Fruit fly (Drosophila melanogaster) whole organism, embryonic: ENCODE results near the gene Oseg2.

Experiments
- CG13287 ChIP-seq: fragments of 200-800 bp; sonication (Bioruptor generic); IDR thresholded peaks from 2 replicates; pipeline ENCODE4 v1.3.6; 2022; ENCODE audit warnings: missing biosample characterization, missing genetic modification characterization; ENCODE audit not compliant: partially characterized antibody
- CG3726 ChIP-seq: fragments of 200-800 bp; sonication (Bioruptor generic); IDR thresholded peaks from 3 replicates; pipeline ENCODE4, ENCODE4 v1.3.6; 2022; ENCODE audit warnings: missing biosample characterization, missing genetic modification characterization
- CG5953 ChIP-seq: fragments of 200-800 bp; sonication (Bioruptor generic); IDR thresholded peaks from 2 replicates; pipeline ENCODE4 v1.3.6; 2022; ENCODE audit warnings: missing biosample characterization, missing genetic modification characterization
- D ChIP-seq, 2 experiments: fragments of 200-800 bp in 1 of 2; fragments of >200 bp in 1 of 2; sonication (Bioruptor generic) in 1 of 2; optimal IDR thresholded peaks; 2 replicates in 1 of 2; 3 replicates in 1 of 2; lab custom pipeline; 2017; ENCODE audit warnings: mild to moderate bottlenecking in 1 of 2, missing biosample characterization in 1 of 2, missing genetic modification characterization in 1 of 2, missing genetic modification reagents in 1 of 2
- Xbp1 ChIP-seq: fragments of 200-800 bp; sonication (Bioruptor generic); optimal IDR thresholded peaks from 3 replicates; lab custom pipeline; 2016; ENCODE audit warnings: missing biosample characterization, mild to moderate bottlenecking, missing genetic modification characterization
- fd96Cb ChIP-seq: fragments of 200-800 bp; sonication (Bioruptor generic); optimal IDR thresholded peaks from 2 replicates; lab custom pipeline; 2018; ENCODE audit warnings: missing biosample characterization, mild to moderate bottlenecking, missing genetic modification characterization, moderate library complexity

dm6 chr3L:2267558-2267957 is 38.1 kb downstream of the Oseg2 start, which contains the start of gene obst-I:
- TF ChIP-seq CG3726 (GFP tag; lab: Robert Waterston, UW) (no peak), CG5953 (no peak), D (optimal IDR thresholded peaks at IDR 0.05; lab: Kevin White, UChicago) (no peak), D (GFP tag; optimal IDR thresholded peaks at IDR 0.05; lab: Kevin White, UChicago) (no peak), fd96Cb (tag; lab: Kevin White, UChicago) (no peak), Xbp1 (GFP tag; lab: Kevin White, UChicago) (no peak), CG13287 (GFP tag; lab: Robert Waterston, UW) (no peak)
